Fruit fly (Drosophila melanogaster): ENCODE measurements around the gene Shawl.

The Shawl gene

DNA sequence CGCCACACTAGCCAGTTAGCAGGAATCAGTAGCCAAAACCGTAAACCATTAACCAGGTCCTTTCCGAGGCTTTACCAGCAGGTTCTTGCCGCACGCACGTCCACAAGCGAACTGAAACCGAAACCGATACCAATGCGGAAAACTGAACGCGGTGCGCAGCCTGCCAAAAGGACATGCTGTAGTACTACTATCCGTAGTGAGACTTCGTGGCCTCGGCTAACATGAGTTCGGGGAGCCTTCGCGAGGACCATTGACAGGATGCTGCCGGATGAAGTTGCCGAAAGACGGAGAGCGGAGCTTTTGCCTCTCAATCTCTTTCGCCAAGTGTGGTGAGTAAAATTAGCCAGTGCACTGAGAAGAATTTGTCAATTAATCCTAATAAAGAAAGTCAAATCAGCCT lies at the start of gene Shawl:
Shawl (minus strand) TSS at position 104 of the 400 bp plus-strand sequence.
- TF ChIP-seq CG8478 (optimal IDR thresholded peaks at IDR 0.05) (no peak), usp (GFP tag; optimal IDR thresholded peaks at IDR 0.05) (no peak), psq (optimal IDR thresholded peaks at IDR 0.05) (no peak), pan (optimal IDR thresholded peaks at IDR 0.05) (no peak), Dll (optimal IDR thresholded peaks at IDR 0.05) (no peak), EcR (GFP tag; optimal IDR thresholded peaks at IDR 0.05) (no peak)

DNA sequence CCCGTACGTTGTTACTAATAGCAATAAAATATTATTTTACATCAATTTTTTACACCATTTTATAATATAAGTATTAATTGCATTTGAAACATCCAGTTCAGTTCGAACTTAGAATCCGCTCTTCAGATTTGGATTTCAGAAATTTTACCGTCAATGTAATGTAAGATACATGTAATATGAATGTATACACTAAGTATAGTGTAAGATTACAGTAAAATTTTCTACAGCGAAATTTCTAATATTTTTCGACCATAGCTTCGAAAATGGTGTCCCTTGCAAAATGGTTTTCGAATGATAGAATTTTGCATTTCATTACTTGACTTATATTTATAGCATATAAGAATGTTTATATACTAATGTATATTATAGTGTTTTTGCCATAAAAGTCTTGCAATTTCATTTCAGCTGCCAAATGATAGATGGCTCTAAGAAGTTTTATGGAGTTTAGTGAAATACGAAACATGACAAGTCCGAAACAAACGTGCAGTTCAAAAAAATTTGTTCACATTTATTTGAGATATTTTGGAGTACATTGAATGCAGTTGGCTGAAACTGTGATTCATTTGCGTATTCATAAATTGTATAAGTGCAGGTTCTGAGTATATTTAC lies 49.6 kb upstream of the Shawl start:
- TF ChIP-seq usp (GFP tag; optimal IDR thresholded peaks at IDR 0.05): no peak
- TF ChIP-seq Dll (optimal IDR thresholded peaks at IDR 0.05): no peak
- TF ChIP-seq pan (optimal IDR thresholded peaks at IDR 0.05): no peak
- no peak for TF ChIP-seq psq (optimal IDR thresholded peaks at IDR 0.05)
- TF ChIP-seq CG8478 (optimal IDR thresholded peaks at IDR 0.05): no peak
- no peak for TF ChIP-seq EcR (GFP tag; optimal IDR thresholded peaks at IDR 0.05)

DNA sequence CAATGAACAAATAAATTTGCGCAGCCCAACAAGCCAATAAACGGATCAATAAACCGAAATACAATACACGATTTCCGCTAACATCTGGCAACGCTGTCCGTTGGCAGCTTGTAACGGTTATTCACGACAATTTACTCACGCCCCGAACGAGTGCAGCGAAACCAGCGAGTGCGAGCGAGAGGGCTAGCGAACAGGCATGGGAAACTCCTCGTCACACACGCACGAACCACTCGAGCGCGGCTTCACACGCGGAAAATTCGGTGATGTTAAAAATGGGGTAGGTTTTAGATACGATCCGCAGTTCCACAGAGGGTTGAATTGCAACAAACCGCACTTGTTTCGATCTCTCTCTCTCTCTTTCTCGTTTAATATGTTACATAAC lies 45.1 kb upstream of the Shawl start:
- no peak for TF ChIP-seq pan (optimal IDR thresholded peaks at IDR 0.05)
- TF ChIP-seq Dll (optimal IDR thresholded peaks at IDR 0.05): no peak
- TF ChIP-seq usp (GFP tag; optimal IDR thresholded peaks at IDR 0.05): no peak
- no peak for TF ChIP-seq psq (optimal IDR thresholded peaks at IDR 0.05)
- no peak for TF ChIP-seq EcR (GFP tag; optimal IDR thresholded peaks at IDR 0.05)
- no peak for TF ChIP-seq CG8478 (optimal IDR thresholded peaks at IDR 0.05)

DNA sequence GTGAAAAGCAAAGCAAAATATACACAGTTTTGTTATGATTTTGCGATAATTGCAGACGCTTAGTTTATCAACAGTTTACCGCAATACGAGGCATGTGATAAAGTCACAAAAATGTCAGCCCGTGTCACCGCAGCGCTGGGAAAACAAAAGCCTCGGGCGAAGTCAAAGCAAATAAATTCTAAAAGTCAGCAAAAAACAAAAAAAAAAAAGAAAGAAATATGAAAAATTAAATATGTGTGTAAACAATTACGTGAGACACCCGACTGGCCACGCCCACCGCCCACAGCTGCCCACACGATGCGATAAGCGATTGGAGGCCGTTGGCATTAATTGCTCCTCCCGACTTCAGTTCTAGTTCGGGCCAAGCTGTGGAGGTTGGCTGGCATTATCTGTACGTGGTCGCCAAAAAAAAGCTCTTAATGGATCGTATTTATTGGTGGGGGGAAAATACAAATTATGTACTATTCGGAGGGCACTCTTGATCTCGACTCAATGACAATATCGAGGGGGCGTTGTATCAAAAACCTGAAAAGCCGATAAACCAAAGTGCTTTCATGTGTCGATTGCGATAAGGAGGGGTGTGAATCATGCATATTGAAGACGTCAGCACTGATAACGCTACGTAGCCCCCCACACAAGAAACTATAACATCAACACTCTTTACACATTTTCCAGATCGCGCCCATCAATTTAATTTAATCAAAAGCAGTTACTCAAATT lies 44.6 kb upstream of the Shawl start:
- TF ChIP-seq CG8478 (optimal IDR thresholded peaks at IDR 0.05) (no peak), pan (optimal IDR thresholded peaks at IDR 0.05) (no peak), usp (GFP tag; optimal IDR thresholded peaks at IDR 0.05) (no peak), psq (optimal IDR thresholded peaks at IDR 0.05) (no peak), Dll (optimal IDR thresholded peaks at IDR 0.05) (no peak), EcR (GFP tag; optimal IDR thresholded peaks at IDR 0.05) (no peak)

DNA sequence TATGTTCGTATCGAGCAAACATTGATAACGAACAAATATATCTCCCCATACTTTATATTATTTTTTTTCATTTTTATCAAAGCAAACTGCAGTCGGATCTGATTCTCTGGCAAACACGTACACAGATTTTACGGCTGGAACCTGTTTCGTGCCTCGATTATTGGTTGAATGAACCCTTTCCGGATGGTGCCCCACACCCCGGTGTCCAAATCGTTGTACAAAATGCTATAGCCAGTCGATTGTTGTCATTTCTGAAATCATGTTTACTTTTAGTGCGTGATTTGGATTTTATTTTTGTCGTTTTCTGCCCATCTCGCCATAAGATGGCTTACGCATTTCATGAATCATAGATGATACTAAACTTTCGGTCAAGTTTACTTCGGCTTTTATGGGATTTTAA lies 42.9 kb upstream of the Shawl start:
- no peak for TF ChIP-seq CG8478 (optimal IDR thresholded peaks at IDR 0.05)
- peak; percentile 42 to 64 for TF ChIP-seq EcR (GFP tag; optimal IDR thresholded peaks at IDR 0.05)
- no peak for TF ChIP-seq pan (optimal IDR thresholded peaks at IDR 0.05)
- TF ChIP-seq psq (optimal IDR thresholded peaks at IDR 0.05): no peak

DNA sequence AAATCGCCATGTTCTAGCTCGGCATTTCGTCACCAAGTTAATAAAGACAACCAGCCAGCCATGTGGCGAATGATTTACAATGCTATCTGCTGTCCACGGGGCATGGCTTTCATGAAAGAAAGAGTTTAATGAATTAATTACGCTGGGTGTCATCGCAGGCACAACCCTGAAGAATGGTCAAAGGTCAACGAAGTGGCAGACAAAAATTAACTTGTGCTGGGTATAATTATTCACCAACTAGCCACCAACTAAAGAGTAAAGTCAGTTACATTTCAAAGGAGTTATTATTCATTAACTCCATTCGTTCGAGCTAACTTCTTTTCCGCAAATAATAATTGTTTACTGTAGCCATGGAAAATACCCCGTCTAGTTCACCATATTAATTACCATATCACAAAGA lies 42.5 kb upstream of the Shawl start:
- TF ChIP-seq usp (GFP tag; optimal IDR thresholded peaks at IDR 0.05) (no peak), psq (optimal IDR thresholded peaks at IDR 0.05) (no peak)

DNA sequence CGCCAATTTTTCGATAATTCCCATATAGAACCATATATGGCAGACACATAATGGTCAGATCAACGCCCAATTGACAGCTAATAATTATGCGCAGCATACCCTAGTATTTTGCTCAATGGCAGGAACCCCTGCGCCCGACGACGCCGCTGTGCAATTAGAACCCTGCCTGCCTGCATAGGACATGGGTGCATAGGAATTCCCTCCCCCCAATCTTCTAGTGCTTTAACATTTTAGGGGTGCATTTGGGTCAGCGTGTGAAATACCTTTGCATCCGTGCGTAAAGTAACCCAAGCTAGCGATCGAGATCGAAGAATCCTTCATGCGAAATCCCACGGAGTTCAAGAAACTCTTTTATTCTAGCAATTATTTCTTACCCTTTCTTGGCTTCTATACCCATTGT lies 40.2 kb upstream of the Shawl start:
- TF ChIP-seq pan (optimal IDR thresholded peaks at IDR 0.05) (no peak), EcR (GFP tag; optimal IDR thresholded peaks at IDR 0.05) (no peak), usp (GFP tag; optimal IDR thresholded peaks at IDR 0.05) (no peak), CG8478 (optimal IDR thresholded peaks at IDR 0.05) (no peak), Dll (optimal IDR thresholded peaks at IDR 0.05) (no peak), psq (optimal IDR thresholded peaks at IDR 0.05) (no peak)

DNA sequence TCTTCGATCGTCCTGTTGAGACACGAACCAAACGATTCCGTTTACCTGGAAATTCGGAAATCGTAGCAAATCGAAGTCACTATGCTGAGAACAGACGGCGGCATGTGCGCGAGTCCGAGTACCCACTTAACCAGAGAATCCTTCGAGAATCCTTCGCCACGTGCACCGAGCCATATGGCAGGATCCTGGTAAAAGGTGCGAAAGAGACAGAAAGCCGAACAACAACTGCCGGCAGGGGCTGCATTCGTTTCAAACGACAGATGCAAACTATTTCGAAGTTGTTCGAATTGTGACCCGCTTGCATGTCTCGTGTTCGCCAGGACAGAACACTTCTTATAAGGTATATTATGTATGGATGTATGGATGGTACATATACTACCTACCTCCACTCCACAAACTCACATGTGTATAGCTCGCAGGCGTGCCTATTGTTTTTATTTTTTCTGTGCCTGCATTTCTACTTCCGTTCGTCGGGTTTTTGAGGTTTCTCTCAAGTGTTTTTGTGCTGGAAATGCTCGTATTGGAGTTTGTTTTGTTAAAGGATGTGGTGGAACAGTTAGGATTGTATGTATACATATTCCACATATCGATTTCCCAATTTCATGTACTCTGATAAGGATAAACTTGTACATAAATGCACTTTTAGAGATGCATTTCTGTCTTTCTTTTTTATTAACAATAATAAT lies 39.6 kb upstream of the Shawl start:
- no peak for TF ChIP-seq psq (optimal IDR thresholded peaks at IDR 0.05)
- TF ChIP-seq usp (GFP tag; optimal IDR thresholded peaks at IDR 0.05): no peak
- no peak for TF ChIP-seq Dll (optimal IDR thresholded peaks at IDR 0.05)
- no peak for TF ChIP-seq EcR (GFP tag; optimal IDR thresholded peaks at IDR 0.05)
- TF ChIP-seq pan (optimal IDR thresholded peaks at IDR 0.05): no peak
- TF ChIP-seq CG8478 (optimal IDR thresholded peaks at IDR 0.05): no peak

DNA sequence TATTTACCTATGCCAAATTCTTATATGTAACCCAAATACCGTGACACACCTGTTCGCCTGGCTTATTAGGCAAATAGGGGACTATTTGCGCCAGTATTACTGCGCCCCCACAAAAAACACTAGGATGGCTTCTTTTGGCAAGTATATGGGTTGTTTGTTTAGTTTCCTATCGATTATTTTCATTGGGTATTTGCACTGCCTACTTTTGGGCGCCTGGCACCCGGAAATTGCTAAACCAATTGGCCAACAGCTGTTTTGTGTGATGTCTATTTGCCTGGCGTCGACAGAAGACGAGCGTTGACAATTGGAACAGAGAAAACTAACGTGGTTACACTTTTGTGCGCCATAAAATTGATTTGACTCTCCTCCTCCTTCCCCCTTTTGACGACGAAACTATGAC lies 38.0 kb upstream of the Shawl start:
- no peak for TF ChIP-seq usp (GFP tag; optimal IDR thresholded peaks at IDR 0.05)
- TF ChIP-seq Dll (optimal IDR thresholded peaks at IDR 0.05): no peak
- TF ChIP-seq psq (optimal IDR thresholded peaks at IDR 0.05): no peak
- no peak for TF ChIP-seq pan (optimal IDR thresholded peaks at IDR 0.05)
- TF ChIP-seq EcR (GFP tag; optimal IDR thresholded peaks at IDR 0.05): no peak
- TF ChIP-seq CG8478 (optimal IDR thresholded peaks at IDR 0.05): no peak

DNA sequence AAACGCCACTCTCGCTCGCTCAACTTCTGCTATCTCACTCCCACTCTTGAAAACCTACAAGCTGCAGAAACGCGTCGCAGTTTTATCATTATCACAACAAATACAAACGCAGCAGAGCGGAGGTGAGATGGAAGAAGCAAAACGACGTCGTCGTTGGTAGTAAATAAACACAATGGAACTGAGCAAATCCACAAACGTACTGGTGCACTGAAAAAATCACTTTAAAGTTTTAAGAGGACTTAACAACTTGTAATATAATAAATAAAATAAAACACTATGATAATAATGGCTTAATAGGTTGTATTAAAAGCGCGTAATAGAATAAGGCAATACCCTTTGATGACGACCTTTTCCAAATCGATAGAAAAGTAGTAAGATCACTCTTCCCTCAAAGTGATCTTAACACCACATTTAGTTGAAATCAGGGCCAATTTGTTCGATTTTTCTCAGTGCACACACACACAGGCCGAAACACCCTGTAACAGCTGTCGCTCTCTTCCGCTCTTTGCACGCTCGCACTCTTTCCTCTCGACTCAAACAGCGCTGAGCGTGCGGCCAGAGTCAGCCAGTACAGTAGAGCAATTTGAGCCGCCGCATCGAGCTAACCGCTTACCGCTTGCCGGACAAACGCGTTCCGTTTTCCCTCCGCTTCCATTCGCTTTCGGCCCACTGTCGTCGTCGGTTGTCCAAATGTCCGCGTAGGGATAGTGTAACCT lies 34.5 kb upstream of the Shawl start:
- TF ChIP-seq EcR (GFP tag; optimal IDR thresholded peaks at IDR 0.05) (no peak), psq (optimal IDR thresholded peaks at IDR 0.05) (no peak), Dll (optimal IDR thresholded peaks at IDR 0.05) (no peak), usp (GFP tag; optimal IDR thresholded peaks at IDR 0.05) (no peak), CG8478 (optimal IDR thresholded peaks at IDR 0.05) (no peak), pan (optimal IDR thresholded peaks at IDR 0.05) (no peak)

DNA sequence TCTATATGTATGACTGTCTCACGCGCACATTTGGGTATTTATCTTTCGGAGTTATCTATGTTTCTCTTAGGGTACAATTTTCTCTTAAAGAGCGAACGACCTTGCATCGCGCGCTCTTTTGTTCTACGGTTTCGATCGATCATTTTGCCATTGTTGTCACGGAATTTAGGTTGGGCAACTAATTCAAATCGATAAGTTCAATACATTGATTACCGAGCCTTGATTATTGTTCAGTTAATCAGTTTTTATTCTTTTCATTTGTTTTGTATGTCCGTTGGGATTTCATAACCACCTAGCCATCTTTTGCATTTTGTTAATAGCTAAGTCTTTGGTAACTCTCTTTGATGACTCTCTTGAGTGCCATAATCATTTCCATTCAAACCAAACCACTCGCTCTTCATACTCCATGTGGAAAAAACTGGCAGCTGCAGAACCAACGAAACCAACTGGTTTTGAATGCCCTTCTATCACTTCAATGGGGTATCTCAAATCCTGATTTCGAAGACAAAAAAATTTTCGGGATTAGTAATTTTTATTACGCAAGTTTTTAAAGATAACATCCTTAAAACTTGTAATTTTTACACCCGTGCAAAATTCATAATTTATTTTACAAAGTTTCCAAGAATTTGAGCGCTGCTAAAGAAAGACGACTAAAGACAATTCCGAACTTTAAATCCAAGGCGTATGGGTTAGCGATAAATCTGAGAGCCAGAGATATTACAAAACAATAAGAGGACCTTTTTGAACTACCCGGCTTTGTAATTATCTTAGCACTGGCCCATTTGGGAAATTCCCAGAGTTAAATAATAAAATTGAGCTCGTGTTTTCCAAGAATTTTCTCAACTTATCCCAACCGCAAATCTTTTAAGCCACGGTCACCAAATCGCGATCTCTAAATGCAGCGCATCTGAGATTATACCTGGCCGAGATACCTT lies 33.6 kb upstream of the Shawl start:
- TF ChIP-seq CG8478 (optimal IDR thresholded peaks at IDR 0.05) (peak; percentile 42), psq (optimal IDR thresholded peaks at IDR 0.05) (no peak)

Data from whole organism.